ENCODE assay signal across 4 worm cellular contexts in genomic region chrIV:5537813-5538538, ce11.
TF ChIP-seq lines count a peak whose summit lies in the region.

Gene fem-1 (minus strand): TSS chrIV:5537962.
Gene drp-1 (plus strand): TSS chrIV:5538488.

TF ChIP-seq in whole organism, L1 larva, 84 proteins besides CTCF, POLR2A, EP300 and RAD21 (continued from another document):
- TF ChIP-seq lir-3 (tag; optimal IDR thresholded peaks at IDR 0.05; lab: Kevin White, UChicago; ENCODE audit: poor library complexity), result no peak
- no peak for TF ChIP-seq mab-9 (GFP tag; IDR thresholded peaks at IDR 0.05; lab: Robert Waterston, UW)
- TF ChIP-seq dpl-1 (GFP tag; optimal IDR thresholded peaks at IDR 0.05; lab: Kevin White, UChicago), result peak; percentile 25 to 43 (median 32)
- no peak for TF ChIP-seq nhr-19 (GFP tag; conservative IDR thresholded peaks at IDR 0.05; lab: Robert Waterston, UW)
- TF ChIP-seq ceh-63 (GFP tag; optimal IDR thresholded peaks at IDR 0.05; lab: Kevin White, UChicago), result no peak
- TF ChIP-seq mef-2 (tag; optimal IDR thresholded peaks at IDR 0.05; lab: Kevin White, UChicago), result no peak
- peak; percentile 20 for TF ChIP-seq dsc-1 (tag; optimal IDR thresholded peaks at IDR 0.05; lab: Kevin White, UChicago)
- peak; percentile 24 for TF ChIP-seq nhr-47 (tag; optimal IDR thresholded peaks at IDR 0.05; lab: Kevin White, UChicago)
- no peak for TF ChIP-seq lin-13 (GFP tag; optimal IDR thresholded peaks at IDR 0.05; lab: Kevin White, UChicago)
- no peak for TF ChIP-seq tlp-1 (tag; optimal IDR thresholded peaks at IDR 0.05; lab: Kevin White, UChicago)
- TF ChIP-seq snpc-4 (tag; optimal IDR thresholded peaks at IDR 0.05; lab: Kevin White, UChicago), result no peak
- TF ChIP-seq C34B4.2 (tag; optimal IDR thresholded peaks at IDR 0.05; lab: Kevin White, UChicago), result no peak
- TF ChIP-seq mdl-1 (tag; optimal IDR thresholded peaks at IDR 0.05; lab: Kevin White, UChicago), result peak in 1 of 2 experiments; percentile 6
- TF ChIP-seq zip-4 (GFP tag; optimal IDR thresholded peaks at IDR 0.05; lab: Kevin White, UChicago), result no peak
- TF ChIP-seq ceh-88 (GFP tag; IDR thresholded peaks at IDR 0.05; lab: Robert Waterston, UW), result no peak
- peak; percentile 95 for TF ChIP-seq F16B12.6 (tag; optimal IDR thresholded peaks at IDR 0.05; lab: Kevin White, UChicago)
- no peak for TF ChIP-seq egl-13 (tag; optimal IDR thresholded peaks at IDR 0.05; lab: Kevin White, UChicago)
- no peak for TF ChIP-seq nhr-28 (tag; optimal IDR thresholded peaks at IDR 0.05; lab: Kevin White, UChicago)
- TF ChIP-seq rnt-1 (tag; optimal IDR thresholded peaks at IDR 0.05; lab: Kevin White, UChicago), result peak; percentile 18
- peak; percentile 27 for TF ChIP-seq swsn-7 (tag; optimal IDR thresholded peaks at IDR 0.05; lab: Kevin White, UChicago)
- TF ChIP-seq unc-130 (tag; optimal IDR thresholded peaks at IDR 0.05; lab: Kevin White, UChicago), result no peak
- no peak for TF ChIP-seq pag-3 (tag; optimal IDR thresholded peaks at IDR 0.05; lab: Kevin White, UChicago; ENCODE audit: borderline replicate concordance, insufficient read depth)
- peak; percentile 20 for TF ChIP-seq nhr-71 (tag; optimal IDR thresholded peaks at IDR 0.05; lab: Kevin White, UChicago)
- no peak for TF ChIP-seq nhr-84 (tag; optimal IDR thresholded peaks at IDR 0.05; lab: Kevin White, UChicago)
- TF ChIP-seq nhr-20 (tag; optimal IDR thresholded peaks at IDR 0.05; lab: Kevin White, UChicago), result no peak
- TF ChIP-seq xbp-1 (tag; optimal IDR thresholded peaks at IDR 0.05; lab: Kevin White, UChicago), result peak; percentile 7
- no peak for TF ChIP-seq efl-3 (GFP tag; optimal IDR thresholded peaks at IDR 0.05; lab: Kevin White, UChicago)
- TF ChIP-seq efl-1 (optimal IDR thresholded peaks at IDR 0.05; lab: Kevin White, UChicago), result peak; percentile 25 to 43
- peak; percentile 47 to 92 for TF ChIP-seq efl-1 (GFP tag; optimal IDR thresholded peaks at IDR 0.05 in 1 of 2; lab: Kevin White, UChicago)
- peak; percentile 37 for TF ChIP-seq C16A3.4 (tag; optimal IDR thresholded peaks at IDR 0.05; lab: Kevin White, UChicago)
- TF ChIP-seq sptf-1 (tag; optimal IDR thresholded peaks at IDR 0.05; lab: Kevin White, UChicago), result no peak
- TF ChIP-seq tbx-2 (tag; optimal IDR thresholded peaks at IDR 0.05; lab: Kevin White, UChicago), result peak; percentile 37
- TF ChIP-seq snu-23 (GFP tag; optimal IDR thresholded peaks at IDR 0.05; lab: Kevin White, UChicago), result peak; percentile 43

TF ChIP-seq in whole organism, L3 larva, 47 proteins besides CTCF, POLR2A, EP300 and RAD21 (continued from another document):
- TF ChIP-seq egl-27 (tag; optimal IDR thresholded peaks at IDR 0.05; lab: Kevin White, UChicago) (no peak), ztf-4 (tag; optimal IDR thresholded peaks at IDR 0.05; lab: Kevin White, UChicago) (no peak), nhr-12 (tag; optimal IDR thresholded peaks at IDR 0.05; lab: Kevin White, UChicago) (no peak), ama-1 (optimal IDR thresholded peaks at IDR 0.05; lab: Kevin White, UChicago) (no peak), nhr-23 (tag; optimal IDR thresholded peaks at IDR 0.05; lab: Kevin White, UChicago) (no peak), elt-1 (tag; optimal IDR thresholded peaks at IDR 0.05; lab: Kevin White, UChicago) (no peak)
TF ChIP-seq in whole organism, L3 larva: peak in this region for 3.

TF ChIP-seq in whole organism, L4 larva, 104 proteins besides CTCF, POLR2A, EP300 and RAD21 (continued from another document):
- TF ChIP-seq lsy-2 (tag; optimal IDR thresholded peaks at IDR 0.05; lab: Kevin White, UChicago) (peak in 1 of 2 experiments; percentile 0), fos-1 (tag; optimal IDR thresholded peaks at IDR 0.05; lab: Kevin White, UChicago) (no peak), hif-1 (tag; optimal IDR thresholded peaks at IDR 0.05; lab: Kevin White, UChicago) (peak in 1 of 2 experiments; percentile 4), hlh-30 (tag; optimal IDR thresholded peaks at IDR 0.05; lab: Kevin White, UChicago; ENCODE audit: insufficient read depth) (peak; percentile 75), nhr-77 (tag; optimal IDR thresholded peaks at IDR 0.05; lab: Kevin White, UChicago) (no peak), F10B5.3 (tag; optimal IDR thresholded peaks at IDR 0.05; lab: Kevin White, UChicago) (no peak), ces-1 (GFP tag; optimal IDR thresholded peaks at IDR 0.05; lab: Kevin White, UChicago) (no peak)

TF ChIP-seq in whole organism, late embryonic, 69 proteins besides CTCF, POLR2A, EP300 and RAD21 (continued from another document):
- TF ChIP-seq F13H6.1 (tag; optimal IDR thresholded peaks at IDR 0.05; lab: Kevin White, UChicago) (no peak), ceh-2 (tag; optimal IDR thresholded peaks at IDR 0.05; lab: Kevin White, UChicago) (no peak), ceh-48 (tag; optimal IDR thresholded peaks at IDR 0.05; lab: Kevin White, UChicago) (no peak), pat-9 (tag; optimal IDR thresholded peaks at IDR 0.05; lab: Kevin White, UChicago) (no peak), tbx-7 (tag; optimal IDR thresholded peaks at IDR 0.05; lab: Kevin White, UChicago) (no peak), T23F11.4 (GFP tag; optimal IDR thresholded peaks at IDR 0.05; lab: Kevin White, UChicago) (no peak)
TF ChIP-seq in whole organism, late embryonic: peak in this region for 3.
